Worm (Caenorhabditis elegans) whole organism, L3 larva: Measurements from ENCODE around the gene ifd-2.

Source experiments
- R02D3.7 ChIP-seq: fragments of 150-350 bp; optimal IDR thresholded peaks from 2 replicates; lab custom pipeline; 2014; ENCODE audit warnings: missing biosample characterization, missing genetic modification characterization
- ZK546.5 ChIP-seq: sonication (generic microtip); optimal IDR thresholded peaks from 2 replicates; lab custom pipeline; 2017; ENCODE audit warnings: missing biosample characterization, missing genetic modification characterization
- aly-2 ChIP-seq: fragments of 150-350 bp; optimal IDR thresholded peaks from 2 replicates; lab custom pipeline; 2014; ENCODE audit warnings: missing biosample characterization, missing genetic modification characterization
- ama-1 ChIP-seq: fragments of 150-350 bp; optimal IDR thresholded peaks from 2 replicates; lab custom pipeline; 2018
- ceh-16 ChIP-seq: sonication (generic microtip); optimal IDR thresholded peaks from 2 replicates; lab custom pipeline; 2017; ENCODE audit warnings: missing biosample characterization, missing genetic modification characterization
- ceh-28 ChIP-seq: fragments of 150-350 bp; optimal IDR thresholded peaks from 2 replicates; lab custom pipeline; 2014; ENCODE audit warnings: missing biosample characterization, missing genetic modification reagents, missing genetic modification characterization
- ceh-82 ChIP-seq: fragments of 150-350 bp; optimal IDR thresholded peaks from 2 replicates; lab custom pipeline; 2014; ENCODE audit warnings: missing biosample characterization, missing genetic modification characterization
- ceh-9 ChIP-seq: sonication (generic microtip); optimal IDR thresholded peaks from 2 replicates; lab custom pipeline; 2018; ENCODE audit warnings: missing biosample characterization, missing genetic modification characterization
- daf-12 ChIP-seq: fragments of 150-350 bp; optimal IDR thresholded peaks from 2 replicates; lab custom pipeline; 2014; ENCODE audit warnings: missing biosample characterization, missing genetic modification reagents, missing genetic modification characterization
- egl-27 ChIP-seq: sonication (generic microtip); optimal IDR thresholded peaks from 4 replicates; lab custom pipeline; 2017; ENCODE audit warnings: missing biosample characterization, missing genetic modification reagents, missing genetic modification characterization
- egl-5 ChIP-seq: fragments of 150-350 bp; optimal IDR thresholded peaks from 2 replicates; lab custom pipeline; 2017; ENCODE audit warnings: missing biosample characterization, missing genetic modification reagents, missing genetic modification characterization, inconsistent platforms
- elt-1 ChIP-seq: fragments of 150-350 bp; optimal IDR thresholded peaks from 2 replicates; lab custom pipeline; 2014; ENCODE audit warnings: missing biosample characterization, missing genetic modification characterization
- elt-2 ChIP-seq: sonication (generic microtip); optimal IDR thresholded peaks from 2 replicates; lab custom pipeline; 2016; ENCODE audit warnings: missing genetic modification reagents, mild to moderate bottlenecking, missing genetic modification characterization, missing compliant biosample characterization
- elt-3 ChIP-seq, 3 experiments: fragments of 150-350 bp in 1 of 3; sonication (generic microtip) in 2 of 3; optimal IDR thresholded peaks; 2 replicates in 2 of 3; 4 replicates in 1 of 3; lab custom pipeline; 2014 to 2017; ENCODE audit warnings: missing biosample characterization in 3 of 3, missing genetic modification characterization in 3 of 3
- eor-1 ChIP-seq, 2 experiments: fragments of 150-350 bp; optimal IDR thresholded peaks; 2 replicates each; lab custom pipeline; 2014 to 2018; ENCODE audit warnings: missing biosample characterization in 2 of 2, missing genetic modification characterization in 2 of 2
- fkh-10 ChIP-seq: sonication (generic microtip); optimal IDR thresholded peaks from 2 replicates; lab custom pipeline; 2017; ENCODE audit warnings: missing biosample characterization, missing genetic modification reagents, missing genetic modification characterization
- fkh-2 ChIP-seq: fragments of 150-350 bp; optimal IDR thresholded peaks from 2 replicates; lab custom pipeline; 2014; ENCODE audit warnings: missing biosample characterization, missing genetic modification reagents, missing genetic modification characterization
- fos-1 ChIP-seq: fragments of 150-350 bp; optimal IDR thresholded peaks from 2 replicates; lab custom pipeline; 2014; ENCODE audit warnings: missing biosample characterization, missing genetic modification characterization
- hmg-11 ChIP-seq: sonication (generic microtip); optimal IDR thresholded peaks from 2 replicates; lab custom pipeline; 2016; ENCODE audit warnings: missing genetic modification characterization, missing compliant biosample characterization
- jun-1 ChIP-seq: fragments of 150-350 bp; optimal IDR thresholded peaks from 2 replicates; lab custom pipeline; 2014; ENCODE audit warnings: missing biosample characterization, missing genetic modification reagents, missing genetic modification characterization
- lin-15B ChIP-seq: fragments of 150-350 bp; optimal IDR thresholded peaks from 2 replicates; lab custom pipeline; 2014; ENCODE audit warnings: missing biosample characterization, missing genetic modification characterization
- lin-39 ChIP-seq: fragments of 150-350 bp; optimal IDR thresholded peaks from 2 replicates; lab custom pipeline; 2018; ENCODE audit warnings: missing biosample characterization, missing genetic modification reagents, missing genetic modification characterization
- lsy-12 ChIP-seq: sonication (generic microtip); optimal IDR thresholded peaks from 2 replicates; lab custom pipeline; 2016; ENCODE audit warnings: mild to moderate bottlenecking, missing genetic modification characterization, missing compliant biosample characterization
- mdl-1 ChIP-seq: fragments of 150-350 bp; optimal IDR thresholded peaks from 2 replicates; lab custom pipeline; 2014; ENCODE audit warnings: missing biosample characterization, missing genetic modification characterization
- mml-1 ChIP-seq: fragments of 150-350 bp; sonication (generic microtip); optimal IDR thresholded peaks from 3 replicates; lab custom pipeline; 2014; ENCODE audit warnings: missing biosample characterization, missing genetic modification characterization
- nfya-1 ChIP-seq: sonication (generic microtip); optimal IDR thresholded peaks from 2 replicates; lab custom pipeline; 2017; ENCODE audit warnings: missing genetic modification characterization, mild to moderate bottlenecking, missing compliant biosample characterization, antibody characterized with exemption, moderate library complexity; ENCODE audit not compliant: insufficient read depth
- nhr-11 ChIP-seq: fragments of 150-350 bp; optimal IDR thresholded peaks from 2 replicates; lab custom pipeline; 2014; ENCODE audit warnings: missing biosample characterization, missing genetic modification characterization
- nhr-12 ChIP-seq: fragments of 150-350 bp; optimal IDR thresholded peaks from 2 replicates; lab custom pipeline; 2014; ENCODE audit warnings: missing biosample characterization, missing genetic modification characterization
- nhr-23 ChIP-seq: fragments of 150-350 bp; optimal IDR thresholded peaks from 2 replicates; lab custom pipeline; 2014; ENCODE audit warnings: missing biosample characterization, missing genetic modification reagents, missing genetic modification characterization
- nhr-237 ChIP-seq: fragments of 150-350 bp; optimal IDR thresholded peaks from 2 replicates; lab custom pipeline; 2014; ENCODE audit warnings: missing biosample characterization, missing genetic modification characterization
- nhr-25 ChIP-seq: sonication (generic microtip); optimal IDR thresholded peaks from 2 replicates; lab custom pipeline; 2017; ENCODE audit warnings: missing biosample characterization, missing genetic modification characterization
- nhr-28 ChIP-seq: fragments of 150-350 bp; optimal IDR thresholded peaks from 2 replicates; lab custom pipeline; 2014; ENCODE audit warnings: missing biosample characterization, missing genetic modification characterization
- nhr-43 ChIP-seq: sonication (generic microtip); optimal IDR thresholded peaks from 2 replicates; lab custom pipeline; 2016; ENCODE audit warnings: mild to moderate bottlenecking, missing genetic modification characterization, missing compliant biosample characterization; ENCODE audit not compliant: poor library complexity, severe bottlenecking
- nhr-67 ChIP-seq: fragments of 150-350 bp; optimal IDR thresholded peaks from 2 replicates; lab custom pipeline; 2014; ENCODE audit warnings: missing biosample characterization, missing genetic modification characterization
- nhr-76 ChIP-seq: fragments of 150-350 bp; sonication (generic microtip); optimal IDR thresholded peaks from 5 replicates; lab custom pipeline; 2014; ENCODE audit warnings: missing biosample characterization, missing genetic modification characterization
- nhr-77 ChIP-seq: fragments of 150-350 bp; optimal IDR thresholded peaks from 2 replicates; lab custom pipeline; 2014; ENCODE audit warnings: missing biosample characterization, missing genetic modification characterization
- pha-4 ChIP-seq: fragments of 150-350 bp; optimal IDR thresholded peaks from 2 replicates; lab custom pipeline; 2014; ENCODE audit warnings: missing biosample characterization, missing genetic modification reagents, missing genetic modification characterization
- pqm-1 ChIP-seq: fragments of 150-350 bp; optimal IDR thresholded peaks from 2 replicates; lab custom pipeline; 2017; ENCODE audit warnings: missing biosample characterization, missing genetic modification characterization, inconsistent platforms
- sea-2 ChIP-seq: fragments of 150-350 bp; sonication (generic microtip); optimal IDR thresholded peaks from 4 replicates; lab custom pipeline; 2014; ENCODE audit warnings: missing biosample characterization, missing genetic modification reagents, missing genetic modification characterization
- skn-1 ChIP-seq: fragments of 150-350 bp; optimal IDR thresholded peaks from 2 replicates; lab custom pipeline; 2014; ENCODE audit warnings: missing biosample characterization, missing genetic modification characterization
- snpc-4 ChIP-seq: fragments of 150-350 bp; optimal IDR thresholded peaks from 2 replicates; lab custom pipeline; 2014; ENCODE audit warnings: missing biosample characterization, missing genetic modification characterization
- tbx-2 ChIP-seq: sonication (generic microtip); optimal IDR thresholded peaks from 2 replicates; lab custom pipeline; 2016; ENCODE audit warnings: mild to moderate bottlenecking, missing genetic modification characterization, missing compliant biosample characterization
- unc-39 ChIP-seq: sonication (generic microtip); optimal IDR thresholded peaks from 4 replicates; lab custom pipeline; 2017; ENCODE audit warnings: missing biosample characterization, missing genetic modification characterization
- unc-62 ChIP-seq: fragments of 150-350 bp; sonication (generic microtip); optimal IDR thresholded peaks from 4 replicates; lab custom pipeline; 2014; ENCODE audit warnings: missing biosample characterization, missing genetic modification reagents, missing genetic modification characterization
- zag-1 ChIP-seq: fragments of 150-350 bp; optimal IDR thresholded peaks from 2 replicates; lab custom pipeline; 2014; ENCODE audit warnings: missing biosample characterization, missing genetic modification characterization
- ztf-11 ChIP-seq: fragments of 150-350 bp; optimal IDR thresholded peaks from 2 replicates; lab custom pipeline; 2014; ENCODE audit warnings: missing biosample characterization, missing genetic modification characterization
- ztf-4 ChIP-seq: fragments of 150-350 bp; optimal IDR thresholded peaks from 2 replicates; lab custom pipeline; 2014; ENCODE audit warnings: missing biosample characterization, missing genetic modification characterization

Gene ifd-2

ce11 chrX:828603-829002 lies 12.9 kb upstream of the ifd-2 start, which contains the start of gene wdr-54:
Gene wdr-54 (plus strand): TSS chrX:828903.
- no peak for TF ChIP-seq nhr-23
- TF ChIP-seq ceh-9 = no peak
- no peak for TF ChIP-seq unc-39 (tag; lab: Kevin White, UChicago)

ce11 chrX:827502-827901 lies 11.8 kb upstream of the ifd-2 start:
- TF ChIP-seq fkh-2 (tag; lab: Kevin White, UChicago) = no peak
- TF ChIP-seq eor-1 (tag; optimal IDR thresholded peaks at IDR 0.05; lab: Kevin White, UChicago) = no peak
- no peak for TF ChIP-seq elt-3 (tag; optimal IDR thresholded peaks at IDR 0.05; lab: Kevin White, UChicago)
- no peak for TF ChIP-seq ZK546.5
- TF ChIP-seq tbx-2 (tag; lab: Kevin White, UChicago) = no peak
- peak; percentile 55 for TF ChIP-seq nhr-11
- TF ChIP-seq pqm-1 (tag; lab: Kevin White, UChicago) = no peak
- TF ChIP-seq nhr-23 = peak; percentile 44
- no peak for TF ChIP-seq ceh-82 (tag; lab: Kevin White, UChicago)
- TF ChIP-seq zag-1 (tag; lab: Kevin White, UChicago) = no peak
- peak; percentile 14 for TF ChIP-seq elt-1 (tag; lab: Kevin White, UChicago)
- no peak for TF ChIP-seq nhr-77 (tag; lab: Kevin White, UChicago)
- TF ChIP-seq nhr-25 (tag; lab: Kevin White, UChicago) = peak; percentile 18
- peak; percentile 76 for TF ChIP-seq nfya-1 (tag; lab: Kevin White, UChicago)
- TF ChIP-seq lin-15B (tag; lab: Kevin White, UChicago) = peak; percentile 43
- no peak for TF ChIP-seq nhr-12 (tag; lab: Kevin White, UChicago)
- TF ChIP-seq mdl-1 = no peak
- TF ChIP-seq ztf-4 (tag; lab: Kevin White, UChicago) = no peak
- no peak for TF ChIP-seq ceh-9
- peak; percentile 86 for TF ChIP-seq fkh-10 (GFP tag; lab: Kevin White, UChicago)
- TF ChIP-seq mml-1 (tag; lab: Kevin White, UChicago) = no peak
- TF ChIP-seq pha-4 = peak; percentile 79
- TF ChIP-seq skn-1 = no peak
- TF ChIP-seq nhr-43 = peak; percentile 7
- TF ChIP-seq fos-1 (tag; lab: Kevin White, UChicago) = no peak
- no peak for TF ChIP-seq R02D3.7 (tag; lab: Kevin White, UChicago)
- TF ChIP-seq snpc-4 (tag; lab: Kevin White, UChicago) = peak; percentile 20
- TF ChIP-seq aly-2 (tag; lab: Kevin White, UChicago) = no peak
- no peak for TF ChIP-seq sea-2
- TF ChIP-seq elt-2 (tag; lab: Kevin White, UChicago) = peak; percentile 10
- TF ChIP-seq nhr-28 (tag; lab: Kevin White, UChicago) = no peak
- no peak for TF ChIP-seq ceh-16
- peak; percentile 46 for TF ChIP-seq jun-1 (tag; lab: Kevin White, UChicago)
- no peak for TF ChIP-seq nhr-67
- peak; percentile 1 for TF ChIP-seq lsy-12 (tag; lab: Kevin White, UChicago)
- no peak for TF ChIP-seq nhr-76 (tag; lab: Kevin White, UChicago)
- peak; percentile 32 for TF ChIP-seq ceh-28 (tag; lab: Kevin White, UChicago)
- TF ChIP-seq unc-62 (GFP tag; lab: Kevin White, UChicago) = no peak
- TF ChIP-seq nhr-237 (tag; lab: Kevin White, UChicago) = no peak
- peak; percentile 6 for TF ChIP-seq daf-12 (tag; lab: Kevin White, UChicago)
- TF ChIP-seq lin-39 (tag; lab: Kevin White, UChicago) = peak; percentile 77
- TF ChIP-seq ama-1 = no peak
- TF ChIP-seq unc-39 (tag; lab: Kevin White, UChicago) = no peak
- TF ChIP-seq egl-27 = no peak
- TF ChIP-seq ztf-11 (tag; lab: Kevin White, UChicago) = no peak
- TF ChIP-seq egl-5 (tag; lab: Kevin White, UChicago) = peak; percentile 60
- peak; percentile 92 for TF ChIP-seq hmg-11 (tag; lab: Kevin White, UChicago)
